Worm (Caenorhabditis elegans) whole organism, late embryonic: ENCODE results near the gene npr-2.

Source experiments
- dmd-4 ChIP-seq: sonication (generic microtip); optimal IDR thresholded peaks from 2 replicates; lab custom pipeline; 2016; ENCODE audit warnings: borderline replicate concordance, missing genetic modification characterization, missing compliant biosample characterization
- ets-4 ChIP-seq: sonication (generic microtip); optimal IDR thresholded peaks from 2 replicates; lab custom pipeline; 2016; ENCODE audit warnings: missing genetic modification characterization, missing compliant biosample characterization
- fkh-10 ChIP-seq: fragments of 150-350 bp; optimal IDR thresholded peaks from 2 replicates; lab custom pipeline; 2014; ENCODE audit warnings: missing biosample characterization, missing genetic modification reagents, missing genetic modification characterization
- hlh-30 ChIP-seq: sonication (generic microtip); optimal IDR thresholded peaks from 2 replicates; lab custom pipeline; 2017; ENCODE audit warnings: antibody characterized with exemption, missing genetic modification characterization, missing compliant biosample characterization; ENCODE audit not compliant: insufficient read depth
- hlh-8 ChIP-seq: sonication (generic microtip); optimal IDR thresholded peaks from 2 replicates; lab custom pipeline; 2016; ENCODE audit warnings: missing genotype, missing genetic modification characterization, missing compliant biosample characterization
- rnt-1 ChIP-seq: sonication (generic microtip); optimal IDR thresholded peaks from 2 replicates; lab custom pipeline; 2016; ENCODE audit warnings: missing genetic modification characterization, missing compliant biosample characterization
- sox-4 ChIP-seq: sonication (generic microtip); optimal IDR thresholded peaks from 2 replicates; lab custom pipeline; 2017; ENCODE audit warnings: mild to moderate bottlenecking, missing genetic modification characterization, inconsistent platforms, missing compliant biosample characterization
- unc-86 ChIP-seq: sonication (generic microtip); optimal IDR thresholded peaks from 2 replicates; lab custom pipeline; 2016; ENCODE audit warnings: missing genetic modification characterization, missing compliant biosample characterization

- TF ChIP-seq hlh-30 (tag; lab: Kevin White, UChicago) (no peak), rnt-1 (tag; lab: Kevin White, UChicago) (peak; percentile 28), dmd-4 (tag; lab: Kevin White, UChicago) (no peak), ets-4 (tag; lab: Kevin White, UChicago) (no peak), fkh-10 (GFP tag; lab: Kevin White, UChicago) (no peak), sox-4 (tag; lab: Kevin White, UChicago) (no peak), unc-86 (tag; lab: Kevin White, UChicago) (no peak), hlh-8 (no peak)
These were observed 41.7 kb downstream of the npr-2 start for ce11 chrIV:9538214-9538613.
